Fruit fly (Drosophila melanogaster) whole organism, prepupa: ENCODE data around the gene p23.

Source experiments
- Blimp-1 ChIP-seq: fragments of 200-800 bp; sonication (Bioruptor generic); optimal IDR thresholded peaks from 3 replicates; lab custom pipeline; 2017; ENCODE audit warnings: missing biosample characterization, missing genetic modification characterization, mild to moderate bottlenecking, moderate library complexity, missing genetic modification reagents
- CG10631 ChIP-seq: fragments of 200-800 bp; sonication (Bioruptor generic); optimal IDR thresholded peaks from 2 replicates; lab custom pipeline; 2016; ENCODE audit warnings: missing biosample characterization, missing genetic modification characterization
- CG10669 ChIP-seq: fragments of 200-800 bp; sonication (Bioruptor generic); optimal IDR thresholded peaks from 3 replicates; lab custom pipeline; 2018; ENCODE audit warnings: missing biosample characterization, mild to moderate bottlenecking, missing genetic modification characterization, moderate library complexity
- CG11294 ChIP-seq: fragments of 200-800 bp; sonication (Bioruptor generic); IDR thresholded peaks from 2 replicates; pipeline ENCODE4 v1.3.6; 2022; ENCODE audit warnings: missing biosample characterization, missing genetic modification characterization
- CG11762 ChIP-seq: fragments of 200-800 bp; sonication (Bioruptor generic); optimal IDR thresholded peaks from 3 replicates; lab custom pipeline; 2016; ENCODE audit warnings: missing biosample characterization, missing genetic modification characterization; ENCODE audit not compliant: insufficient read depth
- CG11902 ChIP-seq: fragments of 200-800 bp; sonication (Bioruptor generic); optimal IDR thresholded peaks from 3 replicates; lab custom pipeline; 2016; ENCODE audit warnings: missing biosample characterization, missing genetic modification characterization
- CG15336 ChIP-seq: fragments of 200-800 bp; sonication (Bioruptor generic); IDR thresholded peaks from 2 replicates; pipeline ENCODE4 v1.3.6; 2022; ENCODE audit warnings: missing biosample characterization, missing genetic modification characterization
- CG3032 ChIP-seq: fragments of 200-800 bp; optimal IDR thresholded peaks from 2 replicates; lab custom pipeline; 2019; ENCODE audit warnings: missing biosample characterization, mild to moderate bottlenecking, missing genetic modification characterization, moderate library complexity
- CG31627 ChIP-seq: fragments of 200-800 bp; sonication (Bioruptor generic); optimal IDR thresholded peaks from 3 replicates; lab custom pipeline; 2016; ENCODE audit warnings: missing biosample characterization, missing genetic modification characterization
- CG32006 ChIP-seq: fragments of 200-800 bp; sonication (Bioruptor generic); optimal IDR thresholded peaks from 3 replicates; lab custom pipeline; 2017; ENCODE audit warnings: missing biosample characterization, mild to moderate bottlenecking, missing genetic modification characterization
- CG34406 ChIP-seq: fragments of 200-800 bp; sonication (Bioruptor generic); optimal IDR thresholded peaks from 3 replicates; lab custom pipeline; 2016; ENCODE audit warnings: missing biosample characterization, missing genetic modification characterization
- CG3919 ChIP-seq: fragments of 200-800 bp; sonication (Bioruptor generic); optimal IDR thresholded peaks from 3 replicates; lab custom pipeline; 2016; ENCODE audit warnings: missing biosample characterization, missing genetic modification characterization
- CG4318 ChIP-seq: fragments of 200-800 bp; sonication (Bioruptor generic); optimal IDR thresholded peaks from 3 replicates; lab custom pipeline; 2017; ENCODE audit warnings: missing biosample characterization, mild to moderate bottlenecking, missing genetic modification characterization
- CG6276 ChIP-seq: fragments of 200-800 bp; sonication (Bioruptor generic); optimal IDR thresholded peaks from 2 replicates; lab custom pipeline; 2017; ENCODE audit warnings: missing biosample characterization, mild to moderate bottlenecking, missing genetic modification characterization
- CG6792 ChIP-seq: fragments of 200-800 bp; sonication (Bioruptor generic); optimal IDR thresholded peaks from 3 replicates; lab custom pipeline; 2016; ENCODE audit warnings: missing biosample characterization, missing genetic modification characterization
- CG6808 ChIP-seq: fragments of 200-800 bp; sonication (Bioruptor generic); optimal IDR thresholded peaks from 3 replicates; lab custom pipeline; 2017; ENCODE audit warnings: missing biosample characterization, missing genetic modification characterization, mild to moderate bottlenecking, moderate library complexity, missing genetic modification reagents
- CG8319 ChIP-seq: fragments of 200-800 bp; sonication (Bioruptor generic); optimal IDR thresholded peaks from 3 replicates; lab custom pipeline; 2016; ENCODE audit warnings: missing biosample characterization, missing genetic modification characterization
- CG8632 ChIP-seq: fragments of 200-800 bp; sonication (Bioruptor generic); optimal IDR thresholded peaks from 3 replicates; lab custom pipeline; 2016; ENCODE audit warnings: missing biosample characterization, missing genetic modification characterization
- CG9139 ChIP-seq: fragments of 200-800 bp; sonication (Bioruptor generic); optimal IDR thresholded peaks from 3 replicates; lab custom pipeline; 2017; ENCODE audit warnings: missing biosample characterization, mild to moderate bottlenecking, missing genetic modification characterization
- Eip93F ChIP-seq: fragments of 200-800 bp; sonication (Bioruptor generic); optimal IDR thresholded peaks from 2 replicates; lab custom pipeline; 2016; ENCODE audit warnings: missing biosample characterization, mild to moderate bottlenecking, missing genetic modification characterization
- Ets96B ChIP-seq: fragments of 200-800 bp; optimal IDR thresholded peaks from 2 replicates; lab custom pipeline; 2019; ENCODE audit warnings: missing biosample characterization, mild to moderate bottlenecking, missing genetic modification characterization, moderate library complexity
- Hr39 ChIP-seq: fragments of 200-800 bp; sonication (Bioruptor generic); optimal IDR thresholded peaks from 2 replicates; lab custom pipeline; 2016; ENCODE audit warnings: missing biosample characterization, missing genetic modification characterization
- Lpt ChIP-seq: fragments of 200-800 bp; sonication (Bioruptor generic); optimal IDR thresholded peaks from 3 replicates; lab custom pipeline; 2016; ENCODE audit warnings: missing biosample characterization, missing genetic modification characterization
- Met ChIP-seq: fragments of 200-800 bp; sonication (Bioruptor generic); optimal IDR thresholded peaks from 3 replicates; lab custom pipeline; 2016; ENCODE audit warnings: missing biosample characterization, missing genetic modification characterization
- Smox ChIP-seq: fragments of 200-800 bp; sonication (Bioruptor generic); optimal IDR thresholded peaks from 3 replicates; lab custom pipeline; 2016; ENCODE audit warnings: missing biosample characterization, missing genetic modification characterization
- Sox102F ChIP-seq: fragments of 200-800 bp; sonication (Bioruptor generic); optimal IDR thresholded peaks from 2 replicates; lab custom pipeline; 2016; ENCODE audit warnings: missing biosample characterization, mild to moderate bottlenecking, missing genetic modification characterization
- achi ChIP-seq: fragments of 200-800 bp; sonication (Bioruptor generic); optimal IDR thresholded peaks from 3 replicates; lab custom pipeline; 2016; ENCODE audit warnings: missing biosample characterization, missing genetic modification characterization
- cyc ChIP-seq: fragments of 200-800 bp; sonication (Bioruptor generic); optimal IDR thresholded peaks from 3 replicates; lab custom pipeline; 2016; ENCODE audit warnings: missing biosample characterization, missing genetic modification characterization
- dac ChIP-seq: fragments of 200-800 bp; sonication (Bioruptor generic); optimal IDR thresholded peaks from 2 replicates; lab custom pipeline; 2017; ENCODE audit warnings: missing biosample characterization, mild to moderate bottlenecking, missing genetic modification characterization
- esn ChIP-seq: fragments of 200-800 bp; sonication (Bioruptor generic); optimal IDR thresholded peaks from 2 replicates; lab custom pipeline; 2016; ENCODE audit warnings: missing biosample characterization, mild to moderate bottlenecking, missing genetic modification characterization, moderate library complexity
- fd59A ChIP-seq: fragments of 200-800 bp; sonication (Bioruptor generic); optimal IDR thresholded peaks from 2 replicates; lab custom pipeline; 2017; ENCODE audit warnings: missing biosample characterization, mild to moderate bottlenecking, missing genetic modification characterization, missing genetic modification reagents
- fd85E ChIP-seq: fragments of 200-800 bp; sonication (Bioruptor generic); optimal IDR thresholded peaks from 3 replicates; lab custom pipeline; 2016; ENCODE audit warnings: missing biosample characterization, missing genetic modification characterization
- fkh ChIP-seq: fragments of 200-800 bp; sonication (Bioruptor generic); optimal IDR thresholded peaks from 3 replicates; lab custom pipeline; 2017; ENCODE audit warnings: missing biosample characterization, mild to moderate bottlenecking, missing genetic modification characterization, moderate library complexity
- pdm3 ChIP-seq: fragments of 200-800 bp; sonication (Bioruptor generic); optimal IDR thresholded peaks from 3 replicates; lab custom pipeline; 2016; ENCODE audit warnings: missing biosample characterization, missing genetic modification characterization
- salr ChIP-seq, 2 experiments: fragments of 200-800 bp; sonication (Bioruptor generic); optimal IDR thresholded peaks; 3 replicates each; lab custom pipeline; 2016 to 2018; ENCODE audit warnings: missing biosample characterization in 2 of 2, missing genetic modification characterization in 2 of 2, mild to moderate bottlenecking in 1 of 2
- spab ChIP-seq: fragments of 200-800 bp; sonication (Bioruptor generic); optimal IDR thresholded peaks from 2 replicates; lab custom pipeline; 2017; ENCODE audit warnings: missing biosample characterization, mild to moderate bottlenecking, missing genetic modification characterization, missing genetic modification reagents
- ss ChIP-seq, 2 experiments: fragments of 200-800 bp; sonication (Bioruptor generic); optimal IDR thresholded peaks; 2 replicates in 1 of 2; 3 replicates in 1 of 2; lab custom pipeline; 2017 to 2018; ENCODE audit warnings: mild to moderate bottlenecking in 2 of 2, missing biosample characterization in 2 of 2, missing genetic modification characterization in 2 of 2, moderate library complexity in 1 of 2
- svp ChIP-seq: fragments of 200-800 bp; sonication (Bioruptor generic); peaks from one replicate; lab custom pipeline; 2016; ENCODE audit warnings: missing biosample characterization, missing genetic modification characterization
- topi ChIP-seq: fragments of 200-800 bp; sonication (Bioruptor generic); optimal IDR thresholded peaks from 3 replicates; lab custom pipeline; 2016; ENCODE audit warnings: missing biosample characterization, missing genetic modification characterization
- vri ChIP-seq: fragments of 200-800 bp; sonication (Bioruptor generic); optimal IDR thresholded peaks from 3 replicates; lab custom pipeline; 2016; ENCODE audit warnings: missing biosample characterization, mild to moderate bottlenecking, missing genetic modification characterization

The p23 gene

DNA sequence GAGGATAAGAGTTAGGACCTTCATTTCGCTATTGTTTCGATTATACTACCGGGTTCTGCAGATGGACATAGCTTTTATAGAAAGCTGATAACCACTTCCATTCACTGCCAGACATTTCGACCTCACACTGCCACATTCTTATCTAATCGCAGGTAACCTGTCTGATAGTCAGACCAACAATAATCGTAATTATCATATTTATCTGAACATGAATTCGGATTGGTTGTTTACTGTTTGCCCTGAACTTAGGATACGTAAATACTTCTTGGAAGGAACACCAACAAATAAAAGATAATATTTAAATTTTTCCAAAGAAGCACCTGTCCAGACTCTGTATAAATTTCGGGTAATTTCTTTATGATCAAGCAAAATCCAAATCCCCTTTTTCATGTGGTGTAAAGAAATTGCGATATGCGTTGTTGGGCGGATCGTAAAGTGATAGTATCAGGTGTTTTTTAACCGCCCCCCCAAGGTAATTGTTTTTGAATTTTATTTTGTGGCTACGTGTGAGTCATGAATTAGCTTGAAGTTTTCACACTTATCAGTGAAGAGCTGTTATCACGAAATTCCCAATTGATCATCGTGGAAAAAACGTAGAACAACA lies 31.5 kb upstream of the p23 start, which contains the start of gene Fst:
TSS of gene Fst (minus strand) at position 51 of the 604 bp plus-strand sequence.
- TF ChIP-seq vri = peak; percentile 40
- TF ChIP-seq CG11294 (GFP tag; lab: Robert Waterston, UW) = no peak
- TF ChIP-seq svp (GFP tag; lab: Kevin White, UChicago) = peak; percentile 1
- TF ChIP-seq fkh = peak; percentile 38
- TF ChIP-seq CG3919 (GFP tag; lab: Kevin White, UChicago) = no peak
- no peak for TF ChIP-seq Met (GFP tag; lab: Kevin White, UChicago)
- no peak for TF ChIP-seq Sox102F (GFP tag; lab: Kevin White, UChicago)
- no peak for TF ChIP-seq CG6276
- TF ChIP-seq spab = no peak

DNA sequence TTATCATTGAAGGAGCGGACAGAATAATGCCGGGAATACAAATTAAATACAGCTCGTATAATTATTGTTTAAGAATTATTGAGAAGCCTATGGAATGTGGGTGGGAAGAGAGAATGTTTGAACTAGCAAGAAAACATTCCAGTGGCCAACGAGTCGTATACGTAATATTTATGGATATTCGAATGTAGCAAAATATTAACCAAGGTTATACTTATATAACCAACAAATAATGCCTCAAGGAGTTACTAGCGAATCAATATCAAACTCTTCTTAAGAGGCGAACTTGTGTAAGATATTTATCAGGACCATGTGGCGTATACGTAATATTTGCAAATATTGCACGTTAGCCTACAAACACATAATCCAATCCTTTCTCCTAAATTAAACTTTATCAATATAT lies 12.3 kb upstream of the p23 start:
- TF ChIP-seq salr (GFP tag; optimal IDR thresholded peaks at IDR 0.05; lab: Kevin White, UChicago) (no peak), CG15336 (GFP tag; lab: Robert Waterston, UW) (no peak), CG10669 (no peak), achi (no peak)

DNA sequence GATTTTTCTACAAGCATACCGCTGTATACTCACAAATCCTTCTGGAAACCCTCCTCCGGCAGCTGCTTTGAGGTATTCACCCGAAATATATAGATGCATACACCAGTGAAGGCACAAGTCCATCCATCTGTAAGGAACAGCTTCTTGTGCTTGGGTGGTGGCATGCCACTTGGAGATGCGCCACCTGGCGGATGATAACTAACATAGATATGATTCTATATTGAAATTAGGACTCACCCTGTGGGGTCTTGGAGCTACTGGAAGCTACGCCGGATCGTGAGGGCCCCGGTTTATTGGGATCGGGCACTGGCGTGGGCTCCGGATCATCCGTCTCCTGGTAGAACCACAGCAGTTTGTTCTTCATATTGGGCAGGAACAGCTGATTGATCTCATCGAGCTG lies 4.5 kb upstream of the p23 start:
- TF ChIP-seq CG11294 (GFP tag; lab: Robert Waterston, UW) (no peak), Ets96B (tag; lab: Kevin White, UChicago) (no peak), ss (GFP tag; optimal IDR thresholded peaks at IDR 0.05; lab: Kevin White, UChicago) (no peak), CG11762 (GFP tag; lab: Kevin White, UChicago) (no peak), CG32006 (GFP tag; lab: Kevin White, UChicago) (no peak), vri (no peak), cyc (GFP tag; lab: Kevin White, UChicago) (no peak), Smox (GFP tag; lab: Kevin White, UChicago) (no peak), Blimp-1 (GFP tag; lab: Kevin White, UChicago) (no peak), CG8632 (GFP tag; lab: Kevin White, UChicago) (no peak), CG6276 (no peak), dac (no peak), CG34406 (no peak), fkh (no peak), CG6808 (GFP tag; lab: Kevin White, UChicago) (no peak), CG9139 (GFP tag; lab: Kevin White, UChicago) (no peak)
- TF ChIP-seq, all 60 proteins: peak for 0

DNA sequence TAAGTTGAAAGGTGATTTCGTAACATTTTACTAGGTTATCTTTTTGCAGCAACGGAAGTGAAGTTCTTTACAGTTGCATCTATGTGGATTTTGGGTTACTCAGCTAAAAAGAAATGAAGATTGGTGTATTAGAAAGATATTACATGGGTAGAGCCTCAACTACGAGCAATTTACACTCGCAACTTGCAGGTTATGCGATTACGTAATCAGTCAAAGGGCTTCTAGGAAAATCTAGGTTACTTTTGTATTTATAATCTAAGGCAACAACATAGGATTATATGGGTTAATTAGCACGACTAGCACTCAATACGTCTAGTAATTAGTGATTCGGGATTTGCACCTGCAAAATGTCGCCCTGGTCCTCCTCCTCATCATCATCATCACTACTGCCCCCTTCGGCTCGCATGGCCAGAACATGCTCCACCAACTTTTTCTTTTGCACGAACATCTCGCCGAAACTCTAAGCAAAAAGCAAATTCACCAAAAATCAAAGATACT lies 3.5 kb upstream of the p23 start, which contains the start of gene Dhc1:
TSS of gene Dhc1 (minus strand) at position 448 of the 498 bp plus-strand sequence.
- no peak for TF ChIP-seq CG6808 (GFP tag; lab: Kevin White, UChicago)
- no peak for TF ChIP-seq Met (GFP tag; lab: Kevin White, UChicago)
- no peak for TF ChIP-seq Ets96B (tag; lab: Kevin White, UChicago)
- TF ChIP-seq topi (GFP tag; lab: Kevin White, UChicago) = no peak
- TF ChIP-seq Hr39 = no peak
- no peak for TF ChIP-seq CG3032 (tag; lab: Kevin White, UChicago)
- TF ChIP-seq CG11294 (GFP tag; lab: Robert Waterston, UW) = no peak
- TF ChIP-seq CG4318 = no peak
- TF ChIP-seq CG31627 (GFP tag; lab: Kevin White, UChicago) = no peak
- TF ChIP-seq achi = no peak
- no peak for TF ChIP-seq svp (GFP tag; lab: Kevin White, UChicago)

DNA sequence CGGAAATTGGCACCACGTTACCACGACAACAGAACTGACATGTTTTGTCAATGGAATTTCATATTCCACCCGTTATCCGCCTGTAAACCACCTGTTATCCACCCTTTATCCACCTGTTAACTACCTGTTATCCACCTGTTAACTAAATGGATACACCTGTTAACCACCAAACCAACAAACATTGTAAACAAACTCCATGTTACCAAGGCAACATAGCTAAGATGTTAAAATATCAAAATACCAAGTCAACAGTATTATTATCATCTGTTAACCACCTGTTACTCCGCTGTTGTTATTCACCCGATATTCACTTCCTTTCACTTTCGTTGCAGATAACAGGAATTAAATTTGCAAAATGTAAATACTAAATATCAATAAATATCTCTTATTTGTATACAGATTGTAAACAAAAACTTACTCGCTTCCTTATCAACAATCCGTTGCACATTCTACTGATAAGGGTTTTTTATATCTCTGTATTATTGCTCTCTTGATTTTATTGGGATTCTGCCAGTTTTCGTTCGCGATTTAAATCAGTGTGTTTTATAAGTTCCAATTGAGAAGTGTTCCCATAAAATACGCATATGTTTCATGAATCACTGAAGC lies 2.7 kb upstream of the p23 start, which contains the start of gene Nepl12:
TSS of gene Nepl12 (plus strand) at position 556 of the 606 bp plus-strand sequence.
- TF ChIP-seq Eip93F (GFP tag; lab: Kevin White, UChicago) (no peak), vri (no peak), CG11902 (GFP tag; lab: Kevin White, UChicago) (peak; percentile 19), CG8319 (peak; percentile 18), esn (GFP tag; lab: Kevin White, UChicago) (no peak), CG34406 (peak; percentile 9), CG8632 (GFP tag; lab: Kevin White, UChicago) (peak; percentile 27), CG4318 (no peak), CG3032 (tag; lab: Kevin White, UChicago) (no peak), fd85E (GFP tag; lab: Kevin White, UChicago) (no peak), fd59A (GFP tag; lab: Kevin White, UChicago) (no peak), CG32006 (GFP tag; lab: Kevin White, UChicago) (no peak), svp (GFP tag; lab: Kevin White, UChicago) (no peak), CG6276 (no peak), Lpt (no peak), Blimp-1 (GFP tag; lab: Kevin White, UChicago) (no peak), salr (GFP tag; optimal IDR thresholded peaks at IDR 0.05; lab: Kevin White, UChicago) (peak in 1 of 2 experiments; percentile 22), CG10669 (no peak), pdm3 (no peak), CG11294 (GFP tag; lab: Robert Waterston, UW) (no peak), CG6792 (peak; percentile 12), CG10631 (GFP tag; lab: Kevin White, UChicago) (no peak)
